Worm (Caenorhabditis elegans): ENCODE measurements around the gene Y49F6B.20.

- TF ChIP-seq gmeb-1 (tag; optimal IDR thresholded peaks at IDR 0.05), result no peak
- no peak for TF ChIP-seq ztf-1 (GFP tag; conservative IDR thresholded peaks at IDR 0.05)
- no peak for TF ChIP-seq ceh-16 (tag; optimal IDR thresholded peaks at IDR 0.05)
- TF ChIP-seq nhr-10 (tag; optimal IDR thresholded peaks at IDR 0.05), result no peak
- TF ChIP-seq mdl-1 (tag; optimal IDR thresholded peaks at IDR 0.05), result no peak
These were observed 34.3 kb upstream of the Y49F6B.20 start, which contains the start of gene cyh-1 for ce11 chrII:3504717-3505116.

Data from whole organism, L2 larva.